Fruit fly (Drosophila melanogaster) whole organism, embryonic: Measurements from ENCODE around the gene CG10431.

ENCODE experiments used
- Atf6 ChIP-seq: fragments of 200-800 bp; sonication (Bioruptor generic); IDR thresholded peaks from 2 replicates; pipeline ENCODE4 v1.3.6; 2022; ENCODE audit warnings: missing biosample characterization, missing genetic modification characterization
- Bdp1 ChIP-seq: fragments of 200-800 bp; sonication (Bioruptor generic); optimal IDR thresholded peaks from 3 replicates; lab custom pipeline; 2016; ENCODE audit warnings: missing biosample characterization, missing genetic modification characterization
- Bteb2 ChIP-seq: fragments of 200-800 bp; sonication (Bioruptor generic); optimal IDR thresholded peaks from 2 replicates; lab custom pipeline; 2016; ENCODE audit warnings: missing biosample characterization, missing genetic modification characterization
- CG10543 ChIP-seq: fragments of 200-800 bp; sonication (Bioruptor generic); optimal IDR thresholded peaks from 3 replicates; lab custom pipeline; 2017; ENCODE audit warnings: missing biosample characterization, mild to moderate bottlenecking, missing genetic modification characterization, moderate library complexity
- CG11093 ChIP-seq: fragments of 200-800 bp; sonication (Bioruptor generic); IDR thresholded peaks from 3 replicates; pipeline ENCODE4 v1.3.6; 2022; ENCODE audit warnings: missing biosample characterization, missing genetic modification characterization
- CG11247 ChIP-seq: fragments of 200-800 bp; sonication (Bioruptor generic); IDR thresholded peaks from 2 replicates; pipeline ENCODE4 v1.3.6; 2022; ENCODE audit warnings: missing biosample characterization, missing genetic modification characterization
- CG13287 ChIP-seq: fragments of 200-800 bp; sonication (Bioruptor generic); IDR thresholded peaks from 2 replicates; pipeline ENCODE4 v1.3.6; 2022; ENCODE audit warnings: missing biosample characterization, missing genetic modification characterization; ENCODE audit not compliant: partially characterized antibody
- CG2202 ChIP-seq: fragments of 200-800 bp; sonication (Bioruptor generic); optimal IDR thresholded peaks from 2 replicates; lab custom pipeline; 2018; ENCODE audit warnings: missing biosample characterization, mild to moderate bottlenecking, missing genetic modification characterization
- CG30403 ChIP-seq: fragments of 200-800 bp; sonication (Bioruptor generic); optimal IDR thresholded peaks from 3 replicates; lab custom pipeline; 2016; ENCODE audit warnings: missing biosample characterization, missing genetic modification characterization
- CG32767 ChIP-seq: fragments of 200-800 bp; sonication (Bioruptor generic); IDR thresholded peaks from 2 replicates; pipeline ENCODE4 v1.3.6; 2022; ENCODE audit warnings: missing biosample characterization, missing genetic modification characterization
- CG34224 ChIP-seq: fragments of 200-800 bp; sonication (Bioruptor generic); IDR thresholded peaks from 3 replicates; pipeline ENCODE4 v1.3.6; 2022; ENCODE audit warnings: missing biosample characterization, missing genetic modification characterization; ENCODE audit not compliant: partially characterized antibody
- CG4424 ChIP-seq: fragments of 200-800 bp; sonication (Bioruptor generic); optimal IDR thresholded peaks from 3 replicates; lab custom pipeline; 2016; ENCODE audit warnings: missing biosample characterization, missing genetic modification characterization
- CG4820 ChIP-seq: fragments of 200-800 bp; sonication (Bioruptor generic); optimal IDR thresholded peaks from 3 replicates; lab custom pipeline; 2016; ENCODE audit warnings: missing biosample characterization, missing genetic modification characterization
- CG6175 ChIP-seq: fragments of 200-800 bp; sonication (Bioruptor generic); IDR thresholded peaks from 3 replicates; pipeline ENCODE4 v1.3.6; 2022; ENCODE audit warnings: missing biosample characterization, missing genetic modification characterization
- CG6654 ChIP-seq: fragments of 200-800 bp; sonication (Bioruptor generic); optimal IDR thresholded peaks from 2 replicates; lab custom pipeline; 2017; ENCODE audit warnings: missing biosample characterization, mild to moderate bottlenecking, missing genetic modification characterization
- CG6689 ChIP-seq: fragments of 200-800 bp; sonication (Bioruptor generic); IDR thresholded peaks from 2 replicates; pipeline ENCODE4 v1.3.6; 2022; ENCODE audit warnings: missing biosample characterization, missing genetic modification characterization
- CG7745 ChIP-seq: fragments of 200-800 bp; sonication (Bioruptor generic); optimal IDR thresholded peaks from 2 replicates; lab custom pipeline; 2018; ENCODE audit warnings: missing biosample characterization, mild to moderate bottlenecking, missing genetic modification characterization, moderate library complexity
- CG9876 ChIP-seq: fragments of 200-800 bp; sonication (Bioruptor generic); optimal IDR thresholded peaks from 2 replicates; lab custom pipeline; 2016; ENCODE audit warnings: missing biosample characterization, missing genetic modification characterization
- ERR ChIP-seq: fragments of 200-800 bp; sonication (Bioruptor generic); optimal IDR thresholded peaks from 2 replicates; lab custom pipeline; 2016; ENCODE audit warnings: missing biosample characterization, missing genetic modification characterization
- Fer3 ChIP-seq: fragments of 200-800 bp; sonication (Bioruptor generic); optimal IDR thresholded peaks from 2 replicates; lab custom pipeline; 2018; ENCODE audit warnings: missing biosample characterization, mild to moderate bottlenecking, missing genetic modification characterization, moderate library complexity
- HLH4C ChIP-seq: fragments of 200-800 bp; sonication (Bioruptor generic); IDR thresholded peaks from 3 replicates; pipeline ENCODE4 v1.3.6; 2022; ENCODE audit warnings: missing biosample characterization, missing genetic modification characterization; ENCODE audit not compliant: partially characterized antibody
- HmgZ ChIP-seq: fragments of 200-800 bp; sonication (Bioruptor generic); optimal IDR thresholded peaks from 2 replicates; lab custom pipeline; 2018; ENCODE audit warnings: missing biosample characterization, mild to moderate bottlenecking, missing genetic modification characterization
- Jarid2 ChIP-seq: fragments of 200-800 bp; sonication (Bioruptor generic); optimal IDR thresholded peaks from 3 replicates; lab custom pipeline; 2017; ENCODE audit warnings: mild to moderate bottlenecking, missing biosample characterization, missing genetic modification reagents, missing genetic modification characterization
- MBD-R2 ChIP-seq: fragments of 200-800 bp; sonication (Bioruptor generic); IDR thresholded peaks from 2 replicates; pipeline ENCODE4 v1.3.6; 2022; ENCODE audit warnings: missing biosample characterization, missing genetic modification characterization
- Mad ChIP-seq: fragments of 200-800 bp; sonication (Bioruptor generic); optimal IDR thresholded peaks from 2 replicates; lab custom pipeline; 2016; ENCODE audit warnings: missing biosample characterization, missing genetic modification characterization
- NK7.1 ChIP-seq: fragments of 200-800 bp; sonication (Bioruptor generic); optimal IDR thresholded peaks from 3 replicates; lab custom pipeline; 2016; ENCODE audit warnings: missing biosample characterization, missing genetic modification characterization
- Nf-YC ChIP-seq: fragments of 200-800 bp; optimal IDR thresholded peaks from 3 replicates; lab custom pipeline; 2019; ENCODE audit warnings: missing biosample characterization, mild to moderate bottlenecking, missing genetic modification characterization, moderate library complexity
- YL-1 ChIP-seq: fragments of 200-800 bp; sonication (Bioruptor generic); optimal IDR thresholded peaks from 3 replicates; lab custom pipeline; 2017; ENCODE audit warnings: missing biosample characterization, mild to moderate bottlenecking, missing genetic modification characterization
- amos ChIP-seq: fragments of 200-800 bp; sonication (Bioruptor generic); IDR thresholded peaks from 2 replicates; pipeline ENCODE4 v1.3.6; 2022; ENCODE audit warnings: missing biosample characterization, missing genetic modification characterization; ENCODE audit not compliant: partially characterized antibody
- crp ChIP-seq, 2 experiments: fragments of 200-800 bp; sonication (Bioruptor generic); optimal IDR thresholded peaks; 2 replicates in 1 of 2; 3 replicates in 1 of 2; lab custom pipeline; 2017; ENCODE audit warnings: missing biosample characterization in 2 of 2, missing genetic modification characterization in 2 of 2, mild to moderate bottlenecking in 1 of 2, moderate library complexity in 1 of 2
- cwo ChIP-seq: fragments of 200-800 bp; sonication (Bioruptor generic); optimal IDR thresholded peaks from 3 replicates; lab custom pipeline; 2017; ENCODE audit warnings: missing biosample characterization, missing genetic modification characterization, mild to moderate bottlenecking, moderate library complexity, missing genetic modification reagents
- disco-r ChIP-seq: fragments of 200-800 bp; sonication (Bioruptor generic); optimal IDR thresholded peaks from 2 replicates; lab custom pipeline; 2016; ENCODE audit warnings: missing biosample characterization, missing genetic modification characterization
- dmrt99B ChIP-seq: fragments of 200-800 bp; sonication (Bioruptor generic); optimal IDR thresholded peaks from 2 replicates; lab custom pipeline; 2018; ENCODE audit warnings: missing biosample characterization, mild to moderate bottlenecking, missing genetic modification characterization, moderate library complexity
- esg ChIP-seq: fragments of 200-800 bp; sonication (Bioruptor generic); conservative IDR thresholded peaks from 2 replicates; pipeline ENCODE4 v1.3.6; 2022; ENCODE audit warnings: missing biosample characterization, missing genetic modification characterization
- fd102C ChIP-seq: fragments of 200-800 bp; sonication (Bioruptor generic); optimal IDR thresholded peaks from 2 replicates; lab custom pipeline; 2018; ENCODE audit warnings: missing biosample characterization, mild to moderate bottlenecking, missing genetic modification characterization, moderate library complexity
- ftz-f1 ChIP-seq: fragments of 200-800 bp; sonication (Bioruptor generic); optimal IDR thresholded peaks from 2 replicates; lab custom pipeline; 2016; ENCODE audit warnings: missing biosample characterization, missing genetic modification characterization
- gro ChIP-seq: fragments of 200-800 bp; sonication (Bioruptor generic); optimal IDR thresholded peaks from 2 replicates; lab custom pipeline; 2016; ENCODE audit warnings: missing biosample characterization, missing genetic modification characterization
- hb ChIP-seq: fragments of 200-800 bp; sonication (Bioruptor generic); IDR thresholded peaks from 3 replicates; pipeline ENCODE4 v1.3.6; 2022; ENCODE audit warnings: missing biosample characterization, missing genetic modification characterization; ENCODE audit not compliant: partially characterized antibody
- hbn ChIP-seq: fragments of 200-800 bp; sonication (Bioruptor generic); IDR thresholded peaks from 2 replicates; pipeline ENCODE4 v1.3.6; 2022; ENCODE audit warnings: missing biosample characterization, missing genetic modification characterization; ENCODE audit not compliant: partially characterized antibody
- hkb ChIP-seq, 2 experiments: fragments of 200-800 bp in 1 of 2; fragments of >200 bp in 1 of 2; sonication (Bioruptor generic) in 1 of 2; IDR thresholded peaks in 1 of 2; optimal IDR thresholded peaks in 1 of 2; 2 replicates each; pipeline versions ENCODE4 v1.3.6 to Lab custom; 2017 to 2022; ENCODE audit warnings: missing biosample characterization in 1 of 2, missing genetic modification characterization in 1 of 2
- hth ChIP-seq: fragments of >200 bp; optimal IDR thresholded peaks from 2 replicates; lab custom pipeline; 2017; ENCODE audit warnings: inconsistent platforms
- jing ChIP-seq: fragments of 200-800 bp; sonication (Bioruptor generic); optimal IDR thresholded peaks from 2 replicates; lab custom pipeline; 2018; ENCODE audit warnings: missing biosample characterization, mild to moderate bottlenecking, missing genetic modification characterization
- klu ChIP-seq: fragments of 200-800 bp; sonication (Bioruptor generic); IDR thresholded peaks from 2 replicates; pipeline ENCODE4 v1.3.6; 2022; ENCODE audit warnings: missing biosample characterization, missing genetic modification characterization
- org-1 ChIP-seq: fragments of 200-800 bp; sonication (Bioruptor generic); optimal IDR thresholded peaks from 2 replicates; lab custom pipeline; 2017; ENCODE audit warnings: missing biosample characterization, missing genetic modification characterization
- schlank ChIP-seq: fragments of 200-800 bp; sonication (Bioruptor generic); optimal IDR thresholded peaks from 2 replicates; lab custom pipeline; 2018; ENCODE audit warnings: missing biosample characterization, mild to moderate bottlenecking, missing genetic modification characterization
- sima ChIP-seq: fragments of 200-800 bp; sonication (Bioruptor generic); optimal IDR thresholded peaks from 2 replicates; lab custom pipeline; 2016; ENCODE audit warnings: missing biosample characterization, missing genetic modification characterization
- sr ChIP-seq: fragments of 200-800 bp; sonication (Bioruptor generic); IDR thresholded peaks from 3 replicates; pipeline ENCODE4 v1.3.6; 2022; ENCODE audit warnings: missing biosample characterization, missing genetic modification characterization
- tup ChIP-seq: fragments of 200-800 bp; sonication (Bioruptor generic); optimal IDR thresholded peaks from 2 replicates; lab custom pipeline; 2016; ENCODE audit warnings: missing biosample characterization, mild to moderate bottlenecking, missing genetic modification characterization, moderate library complexity
- twi ChIP-seq: fragments of 200-800 bp; optimal IDR thresholded peaks from 2 replicates; lab custom pipeline; 2019; ENCODE audit warnings: missing biosample characterization, mild to moderate bottlenecking, missing genetic modification characterization, moderate library complexity
- zen ChIP-seq: fragments of 200-800 bp; sonication (Bioruptor generic); optimal IDR thresholded peaks from 3 replicates; lab custom pipeline; 2018; ENCODE audit warnings: missing biosample characterization, mild to moderate bottlenecking, missing genetic modification characterization, moderate library complexity

CG10431 gene

dm6 chr2L:18966214-18966556 lies 8.3 kb upstream of the CG10431 start (continued):
- TF ChIP-seq CG4820 (peak; percentile 34), hb (no peak), klu (GFP tag; lab: Robert Waterston, UW) (peak; percentile 80), CG34224 (GFP tag; lab: Robert Waterston, UW) (no peak), twi (tag; lab: Kevin White, UChicago) (no peak), Bteb2 (peak; percentile 61), ERR (GFP tag; lab: Kevin White, UChicago) (no peak), schlank (tag; lab: Kevin White, UChicago) (peak; percentile 49), MBD-R2 (peak; percentile 83), NK7.1 (peak; percentile 10), hth (lab: Kevin White, UChicago) (no peak), hkb (optimal IDR thresholded peaks at IDR 0.05; lab: Kevin White, UChicago) (no peak), hkb (GFP tag; IDR thresholded peaks at IDR 0.05; lab: Robert Waterston, UW) (peak; percentile 90), CG2202 (tag; lab: Kevin White, UChicago) (no peak), CG6689 (GFP tag; lab: Robert Waterston, UW) (peak; percentile 88), CG32767 (GFP tag; lab: Robert Waterston, UW) (peak; percentile 87), amos (GFP tag; lab: Robert Waterston, UW) (no peak), dmrt99B (tag; lab: Kevin White, UChicago) (peak; percentile 76), Bdp1 (GFP tag; lab: Kevin White, UChicago) (no peak), sr (GFP tag; lab: Robert Waterston, UW) (no peak), CG30403 (GFP tag; lab: Kevin White, UChicago) (peak; percentile 57), CG11247 (GFP tag; lab: Robert Waterston, UW) (peak; percentile 92), CG10543 (GFP tag; lab: Kevin White, UChicago) (peak; percentile 59), org-1 (GFP tag; lab: Kevin White, UChicago) (peak; percentile 58), disco-r (GFP tag; lab: Kevin White, UChicago) (peak; percentile 0), cwo (GFP tag; lab: Kevin White, UChicago) (peak; percentile 81), Mad (GFP tag; lab: Kevin White, UChicago) (peak; percentile 16), Nf-YC (tag; lab: Kevin White, UChicago) (peak; percentile 45), tup (no peak), CG4424 (GFP tag; lab: Kevin White, UChicago) (peak; percentile 69), CG6175 (GFP tag; lab: Robert Waterston, UW) (peak; percentile 88), hbn (GFP tag; lab: Robert Waterston, UW) (no peak), crp (GFP tag; optimal IDR thresholded peaks at IDR 0.05; lab: Kevin White, UChicago) (no peak), CG13287 (GFP tag; lab: Robert Waterston, UW) (0 out of 2 replicates have a peak, but pooled peaks have one; percentile 12), fd102C (GFP tag; lab: Kevin White, UChicago) (no peak), ftz-f1 (GFP tag; lab: Kevin White, UChicago) (peak; percentile 94), HLH4C (no peak), CG7745 (no peak), gro (GFP tag; lab: Kevin White, UChicago) (peak; percentile 61), CG11093 (GFP tag; lab: Robert Waterston, UW) (peak; percentile 69; the same call in 2 of the 3 replicates), YL-1 (GFP tag; lab: Kevin White, UChicago) (no peak), Fer3 (peak; percentile 94), esg (GFP tag; lab: Robert Waterston, UW) (peak; percentile 87), HmgZ (tag; lab: Kevin White, UChicago) (peak; percentile 69), CG9876 (no peak), sima (no peak), Atf6 (peak; percentile 96), jing (GFP tag; lab: Kevin White, UChicago) (no peak), Jarid2 (GFP tag; lab: Kevin White, UChicago) (peak; percentile 32), CG6654 (GFP tag; lab: Kevin White, UChicago) (peak; percentile 30), zen (tag; lab: Kevin White, UChicago) (peak; percentile 72)
